Worm (Caenorhabditis elegans): ENCODE measurements around the gene math-49.
"Not testable (repeated sequence)": the region's sequence is repeated elsewhere in the genome, so short reads cannot be mapped to it uniquely, and the experiment has no call there.

math-49 gene

ce11 chrII:1955568-1955967 is at the start of gene math-49:
TSS of gene math-49 (minus strand) at chrII:1955668.
- TF ChIP-seq hlh-30 (tag; optimal IDR thresholded peaks at IDR 0.05; ENCODE audit: insufficient read depth); mec-3 (tag; optimal IDR thresholded peaks at IDR 0.05; ENCODE audit: borderline replicate concordance); ttx-3 (tag; optimal IDR thresholded peaks at IDR 0.05): not testable (repeated sequence)

ce11 chrII:2000720-2001119 is 45.3 kb upstream of the math-49 start, which contains the start of gene ceh-84:
TSS of gene ceh-84 (minus strand) at chrII:2000820.
- not testable (repeated sequence) for TF ChIP-seq C38D4.7 (GFP tag; optimal IDR thresholded peaks at IDR 0.05); unc-3 (GFP tag; conservative IDR thresholded peaks at IDR 0.05); unc-3 (tag; optimal IDR thresholded peaks at IDR 0.05); pax-1 (tag; optimal IDR thresholded peaks at IDR 0.05)

ce11 chrII:1998561-1998960 is 43.1 kb upstream of the math-49 start, which contains the start of gene math-19:
TSS of gene math-19 (plus strand) at chrII:1998861.
- TF ChIP-seq ceh-48, eyg-1, ttx-3 (tag; optimal IDR thresholded peaks at IDR 0.05): not testable (repeated sequence)

- TF ChIP-seq unc-86 (tag; optimal IDR thresholded peaks at IDR 0.05): no peak
- no peak for TF ChIP-seq elt-2 (tag; optimal IDR thresholded peaks at IDR 0.05)
- TF ChIP-seq pros-1 (tag; optimal IDR thresholded peaks at IDR 0.05): no peak
- no peak for TF ChIP-seq hlh-30 (tag; optimal IDR thresholded peaks at IDR 0.05; ENCODE audit: insufficient read depth)
- TF ChIP-seq nhr-11 (tag; optimal IDR thresholded peaks at IDR 0.05): no peak
- no peak for TF ChIP-seq che-1 (tag; optimal IDR thresholded peaks at IDR 0.05)
Observed at ce11 chrII:1996237-1996636, 40.8 kb upstream of the math-49 start, which contains the start of gene math-20. TSS of gene math-20 (plus strand) at chrII:1996537.

ce11 chrII:1995744-1996143 is 40.3 kb upstream of the math-49 start:
- TF ChIP-seq lim-6 (tag; optimal IDR thresholded peaks at IDR 0.05) (no peak), elt-2 (tag; optimal IDR thresholded peaks at IDR 0.05) (peak; percentile 84), ahr-1 (tag; optimal IDR thresholded peaks at IDR 0.05) (no peak)

ce11 chrII:1993738-1994137 is 38.3 kb upstream of the math-49 start, which contains the start of gene math-21:
TSS of gene math-21 (plus strand) at chrII:1994038.
- no peak for TF ChIP-seq ceh-6 (GFP tag; optimal IDR thresholded peaks at IDR 0.05)
- no peak for TF ChIP-seq ceh-2 (tag; optimal IDR thresholded peaks at IDR 0.05)
- TF ChIP-seq ceh-18 (tag; optimal IDR thresholded peaks at IDR 0.05): no peak
- no peak for TF ChIP-seq lin-11 (tag; optimal IDR thresholded peaks at IDR 0.05)
- TF ChIP-seq nhr-232 (tag; optimal IDR thresholded peaks at IDR 0.05): no peak
- TF ChIP-seq sdc-2 (tag; optimal IDR thresholded peaks at IDR 0.05): no peak
- TF ChIP-seq rnt-1 (tag; optimal IDR thresholded peaks at IDR 0.05): no peak
- no peak for TF ChIP-seq ahr-1 (tag; optimal IDR thresholded peaks at IDR 0.05)
- no peak for TF ChIP-seq unc-55 (GFP tag; optimal IDR thresholded peaks at IDR 0.05)
- TF ChIP-seq C38D4.7 (GFP tag; optimal IDR thresholded peaks at IDR 0.05): no peak
- TF ChIP-seq elt-2 (tag; optimal IDR thresholded peaks at IDR 0.05): no peak
- no peak for TF ChIP-seq hlh-30 (tag; optimal IDR thresholded peaks at IDR 0.05; ENCODE audit: insufficient read depth)
- TF ChIP-seq nhr-11 (tag; optimal IDR thresholded peaks at IDR 0.05): no peak
- TF ChIP-seq ceh-30 (tag; optimal IDR thresholded peaks at IDR 0.05): no peak
- TF ChIP-seq ceh-24 (tag; optimal IDR thresholded peaks at IDR 0.05): no peak
- TF ChIP-seq ceh-48 (tag; optimal IDR thresholded peaks at IDR 0.05): no peak
- no peak for TF ChIP-seq elt-4 (tag; optimal IDR thresholded peaks at IDR 0.05)
- no peak for TF ChIP-seq Y22D7AL.16 (tag; optimal IDR thresholded peaks at IDR 0.05)
- TF ChIP-seq ztf-16 (tag; optimal IDR thresholded peaks at IDR 0.05): no peak
- TF ChIP-seq syd-9 (tag; optimal IDR thresholded peaks at IDR 0.05): no peak

ce11 chrII:1989010-1989409 is 33.5 kb upstream of the math-49 start, which contains the start of gene math-44:
TSS of gene math-44 (plus strand) at chrII:1989310.
- TF ChIP-seq hlh-6 (tag; optimal IDR thresholded peaks at IDR 0.05): no peak
- TF ChIP-seq hlh-8 (tag; optimal IDR thresholded peaks at IDR 0.05): no peak
- no peak for TF ChIP-seq pha-2 (tag; optimal IDR thresholded peaks at IDR 0.05)
- no peak for TF ChIP-seq nhr-11 (tag; optimal IDR thresholded peaks at IDR 0.05)
- no peak for TF ChIP-seq ceh-31 (tag; optimal IDR thresholded peaks at IDR 0.05)
- no peak for TF ChIP-seq ceh-9 (tag; optimal IDR thresholded peaks at IDR 0.05)

All from whole organism, late embryonic.